Fruit fly (Drosophila melanogaster): ENCODE results near the gene CG31546.

CG31546 gene

dm6 chr3R:5620387-5620956, 15.0 kb downstream of the CG31546 start (continued):
- TF ChIP-seq CG1792 (GFP tag; optimal IDR thresholded peaks at IDR 0.05) (peak; percentile 40), az2 (GFP tag; optimal IDR thresholded peaks at IDR 0.05) (peak; percentile 52), nmo (GFP tag; optimal IDR thresholded peaks at IDR 0.05) (peak; percentile 76), CG11247 (GFP tag; IDR thresholded peaks at IDR 0.05) (peak; percentile 54), CG18764 (GFP tag; optimal IDR thresholded peaks at IDR 0.05) (peak; percentile 50), NK7.1 (GFP tag; optimal IDR thresholded peaks at IDR 0.05) (no peak), CG8388 (GFP tag; optimal IDR thresholded peaks at IDR 0.05) (peak; percentile 62), D (optimal IDR thresholded peaks at IDR 0.05) (no peak), D (GFP tag; optimal IDR thresholded peaks at IDR 0.05) (peak; percentile 71), disco-r (GFP tag; optimal IDR thresholded peaks at IDR 0.05) (no peak), CG3847 (GFP tag; IDR thresholded peaks at IDR 0.05) (peak; percentile 48; the same call in 1 of the 2 replicates), Xrp1 (GFP tag; IDR thresholded peaks at IDR 0.05) (peak; percentile 59), dpn (GFP tag; optimal IDR thresholded peaks at IDR 0.05) (peak; percentile 72 to 73), Rfx (GFP tag; IDR thresholded peaks at IDR 0.05) (peak; percentile 46), Hmx (GFP tag; optimal IDR thresholded peaks at IDR 0.05) (peak; percentile 9), HHEX (GFP tag; optimal IDR thresholded peaks at IDR 0.05) (peak; percentile 69), slbo (GFP tag; IDR thresholded peaks at IDR 0.05) (peak; percentile 71), CG18011 (GFP tag; optimal IDR thresholded peaks at IDR 0.05) (no peak), croc (GFP tag; conservative IDR thresholded peaks at IDR 0.05) (0 out of 3 replicates have a peak, but pooled peaks have one; percentile 38), dati (GFP tag; IDR thresholded peaks at IDR 0.05) (no peak), dysf (GFP tag; IDR thresholded peaks at IDR 0.05) (peak; percentile 70), Nf-YC (tag; optimal IDR thresholded peaks at IDR 0.05) (peak; percentile 31), Max (GFP tag; optimal IDR thresholded peaks at IDR 0.05) (peak; percentile 46), Meics (GFP tag; optimal IDR thresholded peaks at IDR 0.05) (peak; percentile 64), lov (optimal IDR thresholded peaks at IDR 0.05) (no peak), lov (GFP tag; IDR thresholded peaks at IDR 0.05) (peak; percentile 84), Sox100B (GFP tag; optimal IDR thresholded peaks at IDR 0.05) (peak; percentile 72), CG2712 (tag; optimal IDR thresholded peaks at IDR 0.05) (peak; percentile 71), lilli (GFP tag; optimal IDR thresholded peaks at IDR 0.05) (peak; percentile 63), lab (GFP tag; optimal IDR thresholded peaks at IDR 0.05) (peak; percentile 44), CG8359 (GFP tag; optimal IDR thresholded peaks at IDR 0.05; ENCODE audit: borderline replicate concordance) (no peak), unpg (GFP tag; optimal IDR thresholded peaks at IDR 0.05) (peak; percentile 35), CG7786 (GFP tag; optimal IDR thresholded peaks at IDR 0.05) (peak; percentile 70), h (optimal IDR thresholded peaks at IDR 0.05) (no peak), Myb (GFP tag; optimal IDR thresholded peaks at IDR 0.05) (peak; percentile 53), Hr51 (GFP tag; optimal IDR thresholded peaks at IDR 0.05) (peak in 1 of 2 experiments; percentile 70), vvl (GFP tag; IDR thresholded peaks at IDR 0.05) (peak; percentile 81), CG11723 (GFP tag; optimal IDR thresholded peaks at IDR 0.05) (peak; percentile 48), CG14667 (GFP tag; IDR thresholded peaks at IDR 0.05) (peak; percentile 64), CG17385 (GFP tag; optimal IDR thresholded peaks at IDR 0.05) (peak; percentile 57), CG31388 (GFP tag; optimal IDR thresholded peaks at IDR 0.05) (peak; percentile 0), Ada2b (GFP tag; IDR thresholded peaks at IDR 0.05) (0 out of 2 replicates have a peak, but pooled peaks have one; percentile 46), bab2 (GFP tag; optimal IDR thresholded peaks at IDR 0.05) (peak; percentile 69), odd (GFP tag; optimal IDR thresholded peaks at IDR 0.05) (peak; percentile 51), unc-4 (GFP tag; IDR thresholded peaks at IDR 0.05; ENCODE audit: partially characterized antibody) (no peak), Atf-2 (GFP tag; optimal IDR thresholded peaks at IDR 0.05) (peak; percentile 50), NC2α (GFP tag; optimal IDR thresholded peaks at IDR 0.05) (no peak), CG12299 (tag; optimal IDR thresholded peaks at IDR 0.05) (peak; percentile 22), zen2 (GFP tag; IDR thresholded peaks at IDR 0.05; ENCODE audit: partially characterized antibody) (no peak), CG10462 (GFP tag; optimal IDR thresholded peaks at IDR 0.05) (peak; percentile 20), CG10267 (tag; optimal IDR thresholded peaks at IDR 0.05) (peak; percentile 47)
